Worm (Caenorhabditis elegans) whole organism, L1 larva: ENCODE results near the gene clec-150.

Experiments
- C04F5.9 ChIP-seq: sonication (generic microtip); optimal IDR thresholded peaks from 2 replicates; lab custom pipeline; 2016; ENCODE audit warnings: missing genetic modification characterization, missing compliant biosample characterization
- C16A3.4 ChIP-seq: fragments of 150-350 bp; optimal IDR thresholded peaks from 2 replicates; lab custom pipeline; 2014; ENCODE audit warnings: missing biosample characterization, missing genetic modification characterization
- F16B12.6 ChIP-seq: fragments of 150-350 bp; optimal IDR thresholded peaks from 2 replicates; lab custom pipeline; 2014; ENCODE audit warnings: missing biosample characterization, missing genetic modification characterization
- Y116A8C.19 ChIP-seq: sonication (generic microtip); optimal IDR thresholded peaks from 2 replicates; lab custom pipeline; 2016; ENCODE audit warnings: missing compliant biosample characterization, missing genetic modification characterization, borderline replicate concordance
- alr-1 ChIP-seq: fragments of 200-800 bp; sonication (Bioruptor generic); optimal IDR thresholded peaks from 2 replicates; lab custom pipeline; 2018; ENCODE audit warnings: borderline replicate concordance, mild to moderate bottlenecking, missing genetic modification characterization, missing compliant biosample characterization
- aly-2 ChIP-seq: fragments of 150-350 bp; optimal IDR thresholded peaks from 2 replicates; lab custom pipeline; 2014; ENCODE audit warnings: missing biosample characterization, missing genetic modification characterization
- blmp-1 ChIP-seq: fragments of 150-350 bp; optimal IDR thresholded peaks from 2 replicates; lab custom pipeline; 2014; ENCODE audit warnings: missing biosample characterization, missing genetic modification characterization
- ceh-63 ChIP-seq: fragments of 200-800 bp; sonication (Bioruptor generic); optimal IDR thresholded peaks from 2 replicates; lab custom pipeline; 2018; ENCODE audit warnings: mild to moderate bottlenecking, missing genetic modification characterization, missing compliant biosample characterization
- ceh-82 ChIP-seq, 3 experiments: fragments of 150-350 bp in 1 of 3; sonication (generic microtip) in 2 of 3; optimal IDR thresholded peaks; 2 replicates each; lab custom pipeline; 2014 to 2017; ENCODE audit warnings: missing biosample characterization in 3 of 3, missing genetic modification characterization in 3 of 3
- ceh-90 ChIP-seq: sonication (generic microtip); optimal IDR thresholded peaks from 2 replicates; lab custom pipeline; 2016; ENCODE audit warnings: missing genetic modification characterization, missing compliant biosample characterization
- ces-1 ChIP-seq: fragments of 150-350 bp; optimal IDR thresholded peaks from 2 replicates; lab custom pipeline; 2014; ENCODE audit warnings: missing biosample characterization, missing genetic modification reagents, missing genetic modification characterization
- dpl-1 ChIP-seq, 3 experiments: fragments of 150-350 bp in 2 of 3; sonication (generic microtip) in 1 of 3; optimal IDR thresholded peaks; 2 replicates each; lab custom pipeline; 2014 to 2017; ENCODE audit warnings: missing biosample characterization in 3 of 3, missing genetic modification characterization in 3 of 3, missing genetic modification reagents in 3 of 3
- efl-1 ChIP-seq, 4 experiments: fragments of 150-350 bp; optimal IDR thresholded peaks in 3 of 4; peaks in 1 of 4; 1 replicate in 1 of 4; 2 replicates in 3 of 4; lab custom pipeline; 2014; ENCODE audit warnings: missing biosample characterization in 2 of 4, missing genetic modification characterization in 2 of 4, missing genetic modification reagents in 2 of 4
- efl-3 ChIP-seq: fragments of 200-800 bp; sonication (Bioruptor generic); optimal IDR thresholded peaks from 2 replicates; lab custom pipeline; 2018; ENCODE audit warnings: mild to moderate bottlenecking, missing genetic modification characterization, missing compliant biosample characterization
- egl-13 ChIP-seq: sonication (generic microtip); optimal IDR thresholded peaks from 2 replicates; lab custom pipeline; 2016; ENCODE audit warnings: missing genotype, missing genetic modification reagents, missing genetic modification characterization, missing compliant biosample characterization
- egl-27 ChIP-seq, 2 experiments: fragments of 150-350 bp in 1 of 2; sonication (generic microtip); optimal IDR thresholded peaks; 3 replicates each; lab custom pipeline; 2017 to 2018; ENCODE audit warnings: missing biosample characterization in 2 of 2, missing genetic modification characterization in 2 of 2, missing genetic modification reagents in 2 of 2
- elt-2 ChIP-seq: sonication (generic microtip); optimal IDR thresholded peaks from 2 replicates; lab custom pipeline; 2016; ENCODE audit warnings: missing genetic modification characterization, mild to moderate bottlenecking, inconsistent platforms, missing compliant biosample characterization, missing genetic modification reagents
- elt-3 ChIP-seq, 6 experiments: fragments of 150-350 bp in 1 of 6; sonication (generic microtip); optimal IDR thresholded peaks; 2 replicates each; lab custom pipeline; 2017 to 2018; ENCODE audit warnings: missing biosample characterization in 6 of 6, missing genetic modification characterization in 6 of 6, inconsistent platforms in 1 of 6
- grh-1 ChIP-seq: fragments of 200-800 bp; sonication (Bioruptor generic); IDR thresholded peaks from 2 replicates; pipeline ENCODE4 v1.3.6; 2022; ENCODE audit warnings: missing genetic modification reagents, missing genetic modification characterization, missing compliant biosample characterization
- irx-1 ChIP-seq: sonication (generic microtip); optimal IDR thresholded peaks from 2 replicates; lab custom pipeline; 2016; ENCODE audit warnings: missing genetic modification characterization, missing compliant biosample characterization
- isw-1 ChIP-seq: fragments of 200-800 bp; sonication (Bioruptor generic); IDR thresholded peaks from 2 replicates; pipeline ENCODE4 v1.3.6; 2022; ENCODE audit warnings: missing genetic modification characterization, missing compliant biosample characterization
- jun-1 ChIP-seq: fragments of 150-350 bp; optimal IDR thresholded peaks from 2 replicates; lab custom pipeline; 2014; ENCODE audit warnings: missing biosample characterization, missing genetic modification reagents, missing genetic modification characterization
- lin-13 ChIP-seq: fragments of 150-350 bp; optimal IDR thresholded peaks from 2 replicates; lab custom pipeline; 2014; ENCODE audit warnings: missing biosample characterization, missing genetic modification reagents, missing genetic modification characterization
- lin-14 ChIP-seq: fragments of 200-800 bp; sonication (Bioruptor generic); optimal IDR thresholded peaks from 2 replicates; lab custom pipeline; 2018; ENCODE audit warnings: mild to moderate bottlenecking, missing genetic modification characterization, moderate library complexity, missing compliant biosample characterization
- lin-15B ChIP-seq: fragments of 150-350 bp; sonication (generic microtip); optimal IDR thresholded peaks from 3 replicates; lab custom pipeline; 2014; ENCODE audit warnings: missing biosample characterization, missing genetic modification characterization
- lin-35 ChIP-seq, 2 experiments: fragments of 150-350 bp; optimal IDR thresholded peaks; 2 replicates each; lab custom pipeline; 2014; ENCODE audit warnings: missing biosample characterization in 2 of 2, missing genetic modification characterization in 2 of 2, missing genetic modification reagents in 2 of 2
- lin-39 ChIP-seq: fragments of 150-350 bp; optimal IDR thresholded peaks from 2 replicates; lab custom pipeline; 2014; ENCODE audit warnings: missing biosample characterization, missing genetic modification reagents, missing genetic modification characterization
- mab-9 ChIP-seq: fragments of 200-800 bp; sonication (Bioruptor generic); IDR thresholded peaks from 2 replicates; pipeline ENCODE4 v1.3.6; 2022; ENCODE audit warnings: missing genetic modification reagents, missing genetic modification characterization, missing compliant biosample characterization
- mep-1 ChIP-seq: fragments of 150-350 bp; optimal IDR thresholded peaks from 2 replicates; lab custom pipeline; 2014; ENCODE audit warnings: missing biosample characterization, missing genetic modification characterization
- nhr-12 ChIP-seq: sonication (generic microtip); optimal IDR thresholded peaks from 2 replicates; lab custom pipeline; 2017; ENCODE audit warnings: missing biosample characterization, missing genetic modification characterization
- nhr-19 ChIP-seq: fragments of 200-800 bp; sonication (Bioruptor generic); conservative IDR thresholded peaks from 2 replicates; pipeline ENCODE4 v1.3.6; 2022; ENCODE audit warnings: missing genetic modification characterization, missing compliant biosample characterization
- nhr-76 ChIP-seq: sonication (generic microtip); optimal IDR thresholded peaks from 2 replicates; lab custom pipeline; 2017; ENCODE audit warnings: missing biosample characterization, missing genetic modification characterization
- nhr-85 ChIP-seq: sonication (generic microtip); peaks from one replicate; lab custom pipeline; 2016; ENCODE audit warnings: missing genetic modification characterization, inconsistent platforms, missing compliant biosample characterization
- nhr-90 ChIP-seq: sonication (generic microtip); optimal IDR thresholded peaks from 2 replicates; lab custom pipeline; 2016; ENCODE audit warnings: mild to moderate bottlenecking, missing genetic modification characterization, missing compliant biosample characterization; ENCODE audit not compliant: poor library complexity
- pag-3 ChIP-seq: sonication (generic microtip); optimal IDR thresholded peaks from 2 replicates; lab custom pipeline; 2017; ENCODE audit warnings: missing genetic modification characterization, mild to moderate bottlenecking, missing compliant biosample characterization, antibody characterized with exemption, borderline replicate concordance; ENCODE audit not compliant: insufficient read depth
- pax-3 ChIP-seq: fragments of 200-800 bp; sonication (Bioruptor generic); optimal IDR thresholded peaks from 2 replicates; lab custom pipeline; 2018; ENCODE audit warnings: mild to moderate bottlenecking, missing genetic modification characterization, moderate library complexity, missing compliant biosample characterization
- rnt-1 ChIP-seq: sonication (generic microtip); optimal IDR thresholded peaks from 2 replicates; lab custom pipeline; 2016; ENCODE audit warnings: mild to moderate bottlenecking, missing genetic modification characterization, moderate library complexity, missing compliant biosample characterization
- sptf-1 ChIP-seq: fragments of 150-350 bp; optimal IDR thresholded peaks from 2 replicates; lab custom pipeline; 2014; ENCODE audit warnings: missing biosample characterization, missing genetic modification characterization
- sup-37 ChIP-seq: fragments of 200-800 bp; sonication (Bioruptor generic); optimal IDR thresholded peaks from 2 replicates; lab custom pipeline; 2018; ENCODE audit warnings: mild to moderate bottlenecking, missing genetic modification characterization, missing compliant biosample characterization
- swsn-7 ChIP-seq: sonication (generic microtip); optimal IDR thresholded peaks from 2 replicates; lab custom pipeline; 2016; ENCODE audit warnings: missing genetic modification characterization, missing compliant biosample characterization
- tlp-1 ChIP-seq: fragments of 150-350 bp; optimal IDR thresholded peaks from 2 replicates; lab custom pipeline; 2014; ENCODE audit warnings: missing biosample characterization, missing genetic modification characterization
- vab-15 ChIP-seq: sonication (generic microtip); optimal IDR thresholded peaks from 2 replicates; lab custom pipeline; 2017; ENCODE audit warnings: missing genotype, mild to moderate bottlenecking, missing genetic modification characterization, missing compliant biosample characterization
- xbp-1 ChIP-seq: sonication (generic microtip); optimal IDR thresholded peaks from 2 replicates; lab custom pipeline; 2016; ENCODE audit warnings: missing genetic modification characterization, missing compliant biosample characterization
- zip-4 ChIP-seq: fragments of 200-800 bp; sonication (Bioruptor generic); optimal IDR thresholded peaks from 2 replicates; lab custom pipeline; 2018; ENCODE audit warnings: mild to moderate bottlenecking, missing genetic modification characterization, moderate library complexity, missing compliant biosample characterization
- ztf-11 ChIP-seq, 2 experiments: sonication (generic microtip); optimal IDR thresholded peaks; 2 replicates each; lab custom pipeline; 2016 to 2017; ENCODE audit warnings: missing genetic modification characterization in 2 of 2, missing biosample characterization in 1 of 2, missing compliant biosample characterization in 1 of 2
- ztf-4 ChIP-seq: fragments of 150-350 bp; optimal IDR thresholded peaks from 2 replicates; lab custom pipeline; 2014; ENCODE audit warnings: missing biosample characterization, missing genetic modification characterization

The clec-150 gene

ce11 chrIII:1030965-1031364, 28.5 kb downstream of the clec-150 start, which contains the start of the genes clc-26 and E_BE45912.2:
clc-26 (minus strand) TSS chrIII:1031065.
E_BE45912.2 (minus strand) TSS chrIII:1031103.
- no peak for TF ChIP-seq pag-3 (tag; lab: Kevin White, UChicago)
- no peak for TF ChIP-seq zip-4 (GFP tag; lab: Kevin White, UChicago)
- TF ChIP-seq jun-1 = no peak
- no peak for TF ChIP-seq lin-14 (GFP tag; lab: Kevin White, UChicago)
- TF ChIP-seq tlp-1 (tag; lab: Kevin White, UChicago) = no peak
- no peak for TF ChIP-seq ceh-63 (GFP tag; lab: Kevin White, UChicago)
- TF ChIP-seq ztf-4 (tag; lab: Kevin White, UChicago) = no peak
- no peak for TF ChIP-seq F16B12.6 (tag; lab: Kevin White, UChicago)
- TF ChIP-seq ceh-90 (tag; lab: Kevin White, UChicago) = no peak
- no peak for TF ChIP-seq blmp-1 (tag; lab: Kevin White, UChicago)
- TF ChIP-seq elt-3 (tag; optimal IDR thresholded peaks at IDR 0.05; lab: Kevin White, UChicago) = no peak
- TF ChIP-seq ces-1 (GFP tag; lab: Kevin White, UChicago) = no peak
- TF ChIP-seq lin-39 = no peak
- TF ChIP-seq grh-1 (GFP tag; lab: Robert Waterston, UW) = no peak
- TF ChIP-seq Y116A8C.19 = no peak
- TF ChIP-seq aly-2 (tag; lab: Kevin White, UChicago) = no peak
- no peak for TF ChIP-seq sptf-1 (tag; lab: Kevin White, UChicago)
- TF ChIP-seq sup-37 (GFP tag; lab: Kevin White, UChicago) = no peak
- TF ChIP-seq egl-27 (tag; optimal IDR thresholded peaks at IDR 0.05; lab: Kevin White, UChicago) = no peak

- TF ChIP-seq nhr-76 (no peak), rnt-1 (no peak), C04F5.9 (tag; lab: Kevin White, UChicago) (no peak), efl-1 (optimal IDR thresholded peaks at IDR 0.05; lab: Kevin White, UChicago) (no peak), efl-1 (GFP tag; optimal IDR thresholded peaks at IDR 0.05 in 1 of 2; lab: Kevin White, UChicago) (peak in 1 of 2 experiments; percentile 88), ztf-11 (tag; optimal IDR thresholded peaks at IDR 0.05; lab: Kevin White, UChicago) (no peak), efl-3 (GFP tag; lab: Kevin White, UChicago) (no peak)
Measured at ce11 chrIII:1034853-1035252, 32.3 kb downstream of the clec-150 start.

- TF ChIP-seq mep-1 (tag; lab: Kevin White, UChicago) = peak; percentile 85
- TF ChIP-seq nhr-85 (tag; lab: Kevin White, UChicago) = peak; percentile 82
- TF ChIP-seq blmp-1 (tag; lab: Kevin White, UChicago) = peak; percentile 39
- TF ChIP-seq alr-1 (tag; lab: Kevin White, UChicago) = no peak
- TF ChIP-seq egl-13 (tag; lab: Kevin White, UChicago) = no peak
- peak; percentile 23 for TF ChIP-seq lin-15B
- TF ChIP-seq egl-27 (tag; optimal IDR thresholded peaks at IDR 0.05; lab: Kevin White, UChicago) = no peak
- TF ChIP-seq C16A3.4 (tag; lab: Kevin White, UChicago) = peak; percentile 12
- TF ChIP-seq nhr-19 (GFP tag; lab: Robert Waterston, UW) = peak; percentile 52
- TF ChIP-seq ceh-82 (tag; optimal IDR thresholded peaks at IDR 0.05; lab: Kevin White, UChicago) = peak; percentile 38 to 71 (median 41)
- peak; percentile 41 for TF ChIP-seq lin-14 (GFP tag; lab: Kevin White, UChicago)
- TF ChIP-seq irx-1 (tag; lab: Kevin White, UChicago) = peak; percentile 24
- TF ChIP-seq lin-35 (GFP tag; optimal IDR thresholded peaks at IDR 0.05; lab: Kevin White, UChicago) = peak; percentile 61 to 66
- no peak for TF ChIP-seq vab-15
- TF ChIP-seq C04F5.9 (tag; lab: Kevin White, UChicago) = peak; percentile 27
- peak; percentile 42 for TF ChIP-seq F16B12.6 (tag; lab: Kevin White, UChicago)
- peak; percentile 47 to 70 for TF ChIP-seq efl-1 (optimal IDR thresholded peaks at IDR 0.05; lab: Kevin White, UChicago)
- peak; percentile 67 to 97 for TF ChIP-seq efl-1 (GFP tag; optimal IDR thresholded peaks at IDR 0.05 in 1 of 2; lab: Kevin White, UChicago)
- no peak for TF ChIP-seq nhr-12
- TF ChIP-seq mab-9 (GFP tag; lab: Robert Waterston, UW) = no peak
- peak; percentile 42 for TF ChIP-seq nhr-90
- TF ChIP-seq lin-39 = peak; percentile 85
- TF ChIP-seq rnt-1 = peak; percentile 67
- TF ChIP-seq isw-1 (GFP tag; lab: Robert Waterston, UW) = peak; percentile 59
- TF ChIP-seq ceh-90 (tag; lab: Kevin White, UChicago) = no peak
- peak; percentile 21 for TF ChIP-seq lin-13 (GFP tag; lab: Kevin White, UChicago)
- no peak for TF ChIP-seq elt-2
- TF ChIP-seq swsn-7 (tag; lab: Kevin White, UChicago) = peak; percentile 55
- no peak for TF ChIP-seq pax-3
- TF ChIP-seq dpl-1 (GFP tag; optimal IDR thresholded peaks at IDR 0.05; lab: Kevin White, UChicago) = peak; percentile 47 to 74 (median 69)
- peak; percentile 61 for TF ChIP-seq xbp-1 (tag; lab: Kevin White, UChicago)
- peak; percentile 7 for TF ChIP-seq aly-2 (tag; lab: Kevin White, UChicago)
Measured at ce11 chrIII:1037173-1037572, 34.7 kb downstream of the clec-150 start, which contains the start of the genes chin-1 and BE0003N10.1. chin-1 (minus strand) TSS chrIII:1037212. BE0003N10.1 (plus strand) TSS chrIII:1037492.
